Worm (Caenorhabditis elegans): ENCODE measurements around the gene vit-1.

DNA sequence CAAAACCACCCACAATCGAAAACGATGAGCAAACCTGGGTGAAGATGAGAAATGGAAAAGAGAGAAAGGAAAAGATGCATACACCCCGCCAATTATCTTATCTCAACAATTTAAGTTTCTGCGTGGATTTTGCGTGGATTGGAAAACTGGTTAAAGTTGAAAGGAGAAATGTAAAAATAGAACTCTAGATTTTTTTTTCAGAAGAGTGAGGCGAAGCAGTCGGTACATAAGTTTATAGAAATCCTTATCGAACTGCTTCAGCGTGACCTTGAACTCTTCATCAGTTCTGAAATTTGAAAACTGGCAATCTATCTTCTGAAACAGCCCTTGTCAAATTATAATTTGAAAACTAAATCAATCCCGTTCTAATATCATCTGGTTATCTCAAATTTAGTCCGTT lies 38.6 kb upstream of the vit-1 start, which contains the start of gene clik-2:
- TF ChIP-seq mdl-1 (tag; optimal IDR thresholded peaks at IDR 0.05) (no peak), lin-13 (GFP tag; optimal IDR thresholded peaks at IDR 0.05) (no peak), ztf-4 (tag; optimal IDR thresholded peaks at IDR 0.05) (no peak), unc-62 (GFP tag; optimal IDR thresholded peaks at IDR 0.05) (no peak), snpc-4 (tag; optimal IDR thresholded peaks at IDR 0.05) (no peak), nhr-25 (tag; optimal IDR thresholded peaks at IDR 0.05) (no peak), sma-9 (GFP tag; optimal IDR thresholded peaks at IDR 0.05) (no peak), sma-9 (tag; optimal IDR thresholded peaks at IDR 0.05) (no peak), ama-1 (optimal IDR thresholded peaks at IDR 0.05) (no peak), elt-3 (tag; optimal IDR thresholded peaks at IDR 0.05) (no peak), sem-4 (tag; optimal IDR thresholded peaks at IDR 0.05) (no peak), fos-1 (tag; optimal IDR thresholded peaks at IDR 0.05) (no peak), unc-55 (GFP tag; optimal IDR thresholded peaks at IDR 0.05) (no peak), R02D3.7 (tag; optimal IDR thresholded peaks at IDR 0.05) (no peak), aly-2 (tag; optimal IDR thresholded peaks at IDR 0.05) (no peak)

Measured in whole organism, L2 larva.